Worm (Caenorhabditis elegans): ENCODE data around the gene twk-21.
A peak's percentile ranks its signal among the peaks of the same experiment; 100 is the strongest.

twk-21 gene

DNA sequence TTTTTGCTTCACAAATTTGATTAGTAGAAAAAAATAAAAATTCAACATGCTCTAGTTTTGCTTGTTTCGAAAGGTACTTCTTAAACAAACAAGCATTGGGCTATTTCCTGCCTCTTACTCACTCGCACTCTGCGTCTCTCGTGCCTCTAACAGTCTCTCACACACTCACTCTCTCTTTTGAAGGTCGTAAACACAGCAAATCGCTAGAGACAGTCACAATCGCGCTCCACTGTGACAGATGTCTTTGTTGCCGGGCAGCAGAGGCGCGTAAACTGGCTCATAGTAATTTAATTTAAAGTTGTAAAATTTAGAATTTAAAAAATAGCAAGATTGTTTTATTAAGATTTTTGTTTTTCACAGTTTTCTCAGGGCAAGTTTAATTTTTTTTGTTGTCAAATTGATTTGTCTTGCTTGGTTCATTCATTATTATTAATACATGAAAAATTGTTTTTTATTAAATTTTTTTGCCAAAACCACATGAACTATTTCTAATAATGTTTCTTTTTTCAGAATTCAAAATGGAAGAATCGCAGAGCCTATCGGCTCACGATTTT lies 32.3 kb downstream of the twk-21 start, which contains the start of gene taf-3 (continued):
- TF ChIP-seq php-3 (GFP tag; IDR thresholded peaks at IDR 0.05) (peak; percentile 60; the same call in 1 of the 2 replicates), lsy-2 (tag; optimal IDR thresholded peaks at IDR 0.05) (peak in 1 of 2 experiments; percentile 61), aha-1 (tag) (peak; percentile 93), nhr-42 (GFP tag; IDR thresholded peaks at IDR 0.05) (no peak), rbr-2 (tag; optimal IDR thresholded peaks at IDR 0.05) (peak; percentile 52), ama-1 (optimal IDR thresholded peaks at IDR 0.05) (no peak), mes-2 (tag; optimal IDR thresholded peaks at IDR 0.05; ENCODE audit: poor library complexity, severe bottlenecking) (peak; percentile 76), nhr-28 (tag; optimal IDR thresholded peaks at IDR 0.05) (peak; percentile 71), tag-97 (GFP tag; IDR thresholded peaks at IDR 0.05) (no peak), ceh-32 (tag; optimal IDR thresholded peaks at IDR 0.05; ENCODE audit: poor library complexity) (no peak), mdl-1 (tag; optimal IDR thresholded peaks at IDR 0.05) (peak in 1 of 2 experiments; percentile 41), unc-62 (GFP tag; optimal IDR thresholded peaks at IDR 0.05 in 1 of 2) (peak in 1 of 2 experiments; percentile 78), unc-62 (tag; optimal IDR thresholded peaks at IDR 0.05) (no peak), nhr-6 (tag; optimal IDR thresholded peaks at IDR 0.05) (peak; percentile 7)

ce11 chrX:16335396-16335795 lies 35.7 kb downstream of the twk-21 start:
- peak in 1 of 2 experiments; percentile 0 for TF ChIP-seq unc-62 (GFP tag; optimal IDR thresholded peaks at IDR 0.05 in 1 of 2)
- TF ChIP-seq unc-62 (tag; optimal IDR thresholded peaks at IDR 0.05): no peak
- no peak for TF ChIP-seq F49E8.2 (tag; optimal IDR thresholded peaks at IDR 0.05; ENCODE audit: borderline replicate concordance)
- peak; percentile 88 for TF ChIP-seq aha-1 (tag)
- peak; percentile 29; the same call in 1 of the 2 replicates for TF ChIP-seq set-16 (GFP tag; IDR thresholded peaks at IDR 0.05)

DNA sequence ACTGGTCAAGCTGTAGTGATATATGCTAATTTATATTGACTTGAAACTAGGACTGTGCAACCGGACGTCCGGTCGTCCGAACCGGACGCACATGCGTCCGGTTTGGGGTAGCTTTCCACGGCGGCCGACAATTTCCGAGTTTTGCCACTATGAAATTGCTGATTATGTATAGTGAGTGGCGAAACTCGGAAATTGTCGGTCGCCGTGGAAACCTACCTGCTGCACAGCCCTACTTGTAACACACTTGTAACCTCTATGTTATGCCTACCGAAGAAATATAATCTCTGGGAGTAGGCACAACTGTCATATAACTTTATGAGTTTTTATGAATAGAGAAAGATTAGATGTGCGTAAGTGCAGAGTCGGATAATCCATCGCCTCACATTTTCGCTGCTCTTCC lies 37.2 kb downstream of the twk-21 start:
- TF ChIP-seq zfp-2 (tag; optimal IDR thresholded peaks at IDR 0.05): no peak
- peak; percentile 37 for TF ChIP-seq aha-1 (tag)

ce11 chrX:16337399-16337798 lies 37.7 kb downstream of the twk-21 start:
- peak; percentile 44 for TF ChIP-seq dve-1 (tag; optimal IDR thresholded peaks at IDR 0.05; ENCODE audit: insufficient read depth)
- TF ChIP-seq mdl-1 (tag; optimal IDR thresholded peaks at IDR 0.05): peak in 1 of 2 experiments; percentile 29
- no peak for TF ChIP-seq jun-1 (tag; optimal IDR thresholded peaks at IDR 0.05)
- TF ChIP-seq lin-15B (tag; optimal IDR thresholded peaks at IDR 0.05): no peak
- TF ChIP-seq mep-1 (tag; optimal IDR thresholded peaks at IDR 0.05): peak; percentile 31
- TF ChIP-seq nhr-102 (tag; optimal IDR thresholded peaks at IDR 0.05): no peak
- TF ChIP-seq F49E8.2 (tag; optimal IDR thresholded peaks at IDR 0.05; ENCODE audit: borderline replicate concordance): no peak
- peak; percentile 16 for TF ChIP-seq nhr-77 (tag; optimal IDR thresholded peaks at IDR 0.05)
- no peak for TF ChIP-seq zip-11 (GFP tag; IDR thresholded peaks at IDR 0.05)
- no peak for TF ChIP-seq nhr-76 (tag; optimal IDR thresholded peaks at IDR 0.05)
- peak; percentile 68 for TF ChIP-seq dmd-6 (GFP tag; IDR thresholded peaks at IDR 0.05)
- TF ChIP-seq ztf-7 (tag; optimal IDR thresholded peaks at IDR 0.05): no peak
- TF ChIP-seq lin-13 (GFP tag; optimal IDR thresholded peaks at IDR 0.05): no peak
- TF ChIP-seq ZK337.2 (GFP tag; IDR thresholded peaks at IDR 0.05): no peak
- TF ChIP-seq duxl-1 (tag; optimal IDR thresholded peaks at IDR 0.05; ENCODE audit: poor library complexity): no peak
- peak; percentile 44 for TF ChIP-seq hlh-11 (tag; optimal IDR thresholded peaks at IDR 0.05)
- no peak for TF ChIP-seq ces-1 (GFP tag; optimal IDR thresholded peaks at IDR 0.05)
- TF ChIP-seq lin-29 (GFP tag; IDR thresholded peaks at IDR 0.05): no peak
- peak; percentile 55 for TF ChIP-seq hlh-30 (tag; optimal IDR thresholded peaks at IDR 0.05; ENCODE audit: insufficient read depth)
- no peak for TF ChIP-seq mxl-2 (GFP tag; conservative IDR thresholded peaks at IDR 0.05)
- no peak for TF ChIP-seq T26A8.4 (GFP tag; IDR thresholded peaks at IDR 0.05)
- no peak for TF ChIP-seq lin-39 (tag; optimal IDR thresholded peaks at IDR 0.05)
- peak; percentile 43 for TF ChIP-seq aha-1 (tag)
- peak in 1 of 2 experiments; percentile 16 for TF ChIP-seq unc-62 (GFP tag; optimal IDR thresholded peaks at IDR 0.05 in 1 of 2)
- TF ChIP-seq unc-62 (tag; optimal IDR thresholded peaks at IDR 0.05): no peak
- TF ChIP-seq snpc-1.2 (GFP tag; IDR thresholded peaks at IDR 0.05): no peak
- no peak for TF ChIP-seq tra-1 (GFP tag; IDR thresholded peaks at IDR 0.05)
- peak; percentile 60 for TF ChIP-seq pqm-1 (tag; optimal IDR thresholded peaks at IDR 0.05)
- no peak for TF ChIP-seq Y75B8A.6 (GFP tag; IDR thresholded peaks at IDR 0.05)
